Worm (Caenorhabditis elegans) whole organism, late embryonic: ENCODE measurements around the gene tofu-7.
A peak's percentile ranks its signal among the peaks of the same experiment; 100 is the strongest.

Experiments used
- F13H6.1 ChIP-seq: sonication (generic microtip); optimal IDR thresholded peaks from 2 replicates; lab custom pipeline; 2016; ENCODE audit warnings: missing genetic modification characterization, missing compliant biosample characterization
- K02D7.2 ChIP-seq: sonication (generic microtip); optimal IDR thresholded peaks from 2 replicates; lab custom pipeline; 2017; ENCODE audit warnings: mild to moderate bottlenecking, missing genetic modification characterization, missing compliant biosample characterization
- K09A11.1 ChIP-seq: sonication (generic microtip); optimal IDR thresholded peaks from 2 replicates; lab custom pipeline; 2017; ENCODE audit warnings: antibody characterized with exemption, mild to moderate bottlenecking, missing genetic modification characterization, missing compliant biosample characterization; ENCODE audit not compliant: insufficient read depth
- T23F11.4 ChIP-seq: fragments of 200-800 bp; sonication (Bioruptor generic); optimal IDR thresholded peaks from 2 replicates; lab custom pipeline; 2018; ENCODE audit warnings: mild to moderate bottlenecking, missing genetic modification characterization, missing compliant biosample characterization
- ahr-1 ChIP-seq: sonication (generic microtip); optimal IDR thresholded peaks from 2 replicates; lab custom pipeline; 2016; ENCODE audit warnings: missing genetic modification characterization, missing compliant biosample characterization
- ceh-14 ChIP-seq: sonication (generic microtip); optimal IDR thresholded peaks from 2 replicates; lab custom pipeline; 2016; ENCODE audit warnings: missing genotype, missing genetic modification characterization, missing compliant biosample characterization
- ceh-18 ChIP-seq: sonication (generic microtip); optimal IDR thresholded peaks from 2 replicates; lab custom pipeline; 2016; ENCODE audit warnings: missing genetic modification characterization, missing compliant biosample characterization
- ceh-24 ChIP-seq: sonication (generic microtip); optimal IDR thresholded peaks from 2 replicates; lab custom pipeline; 2016; ENCODE audit warnings: mild to moderate bottlenecking, missing genetic modification characterization, missing compliant biosample characterization
- ceh-30 ChIP-seq: fragments of 150-350 bp; optimal IDR thresholded peaks from 2 replicates; lab custom pipeline; 2014; ENCODE audit warnings: missing biosample characterization, missing genetic modification characterization
- ceh-31 ChIP-seq: sonication (generic microtip); optimal IDR thresholded peaks from 2 replicates; lab custom pipeline; 2016; ENCODE audit warnings: missing genetic modification characterization, missing compliant biosample characterization
- ceh-34 ChIP-seq: sonication (generic microtip); optimal IDR thresholded peaks from 2 replicates; lab custom pipeline; 2016; ENCODE audit warnings: mild to moderate bottlenecking, missing genetic modification characterization, missing compliant biosample characterization
- ceh-45 ChIP-seq: fragments of 200-800 bp; sonication (Bioruptor generic); IDR thresholded peaks from 2 replicates; pipeline ENCODE4 v1.3.6; 2022; ENCODE audit warnings: missing genetic modification reagents, missing genetic modification characterization, missing compliant biosample characterization
- ceh-48 ChIP-seq: sonication (generic microtip); optimal IDR thresholded peaks from 2 replicates; lab custom pipeline; 2016; ENCODE audit warnings: missing genetic modification characterization, inconsistent platforms, missing compliant biosample characterization
- ceh-9 ChIP-seq: sonication (generic microtip); optimal IDR thresholded peaks from 2 replicates; lab custom pipeline; 2016; ENCODE audit warnings: mild to moderate bottlenecking, missing genetic modification characterization, inconsistent platforms, missing compliant biosample characterization
- che-1 ChIP-seq: sonication (generic microtip); optimal IDR thresholded peaks from 2 replicates; lab custom pipeline; 2016; ENCODE audit warnings: mild to moderate bottlenecking, missing genetic modification characterization, missing compliant biosample characterization
- eyg-1 ChIP-seq: sonication (generic microtip); optimal IDR thresholded peaks from 2 replicates; lab custom pipeline; 2016; ENCODE audit warnings: missing genotype, missing genetic modification characterization, missing compliant biosample characterization
- fkh-10 ChIP-seq: fragments of 150-350 bp; optimal IDR thresholded peaks from 2 replicates; lab custom pipeline; 2014; ENCODE audit warnings: missing biosample characterization, missing genetic modification reagents, missing genetic modification characterization
- gmeb-2 ChIP-seq: sonication (generic microtip); optimal IDR thresholded peaks from 2 replicates; lab custom pipeline; 2016; ENCODE audit warnings: missing genetic modification characterization, inconsistent platforms, missing compliant biosample characterization
- hlh-30 ChIP-seq: sonication (generic microtip); optimal IDR thresholded peaks from 2 replicates; lab custom pipeline; 2017; ENCODE audit warnings: antibody characterized with exemption, missing genetic modification characterization, missing compliant biosample characterization; ENCODE audit not compliant: insufficient read depth
- hlh-6 ChIP-seq: sonication (generic microtip); optimal IDR thresholded peaks from 2 replicates; lab custom pipeline; 2016; ENCODE audit warnings: missing genotype, missing genetic modification characterization, missing compliant biosample characterization
- lim-6 ChIP-seq: sonication (generic microtip); optimal IDR thresholded peaks from 2 replicates; lab custom pipeline; 2016; ENCODE audit warnings: missing genetic modification characterization, missing compliant biosample characterization
- madf-2 ChIP-seq: sonication (generic microtip); optimal IDR thresholded peaks from 2 replicates; lab custom pipeline; 2017; ENCODE audit warnings: missing genetic modification characterization, missing compliant biosample characterization
- nfya-1 ChIP-seq: sonication (generic microtip); optimal IDR thresholded peaks from 2 replicates; lab custom pipeline; 2017; ENCODE audit warnings: missing genetic modification characterization, mild to moderate bottlenecking, missing compliant biosample characterization, antibody characterized with exemption, moderate library complexity
- nhr-11 ChIP-seq: fragments of 150-350 bp; optimal IDR thresholded peaks from 2 replicates; lab custom pipeline; 2014; ENCODE audit warnings: missing biosample characterization, missing genetic modification characterization
- nhr-232 ChIP-seq: sonication (generic microtip); optimal IDR thresholded peaks from 2 replicates; lab custom pipeline; 2016; ENCODE audit warnings: missing genetic modification characterization, missing compliant biosample characterization
- odd-2 ChIP-seq: sonication (generic microtip); optimal IDR thresholded peaks from 2 replicates; lab custom pipeline; 2017; ENCODE audit warnings: antibody characterized with exemption, mild to moderate bottlenecking, missing genetic modification characterization, missing compliant biosample characterization
- pag-3 ChIP-seq: sonication (generic microtip); optimal IDR thresholded peaks from 2 replicates; lab custom pipeline; 2016; ENCODE audit warnings: missing compliant biosample characterization, missing genetic modification characterization, borderline replicate concordance
- pha-2 ChIP-seq: sonication (generic microtip); optimal IDR thresholded peaks from 2 replicates; lab custom pipeline; 2017; ENCODE audit warnings: mild to moderate bottlenecking, missing genetic modification characterization, missing compliant biosample characterization
- pros-1 ChIP-seq: fragments of 150-350 bp; optimal IDR thresholded peaks from 2 replicates; lab custom pipeline; 2014; ENCODE audit warnings: missing biosample characterization, missing genetic modification reagents, missing genetic modification characterization
- ref-2 ChIP-seq: sonication (generic microtip); optimal IDR thresholded peaks from 2 replicates; lab custom pipeline; 2016; ENCODE audit warnings: missing genetic modification characterization, missing compliant biosample characterization
- rnt-1 ChIP-seq: sonication (generic microtip); optimal IDR thresholded peaks from 2 replicates; lab custom pipeline; 2016; ENCODE audit warnings: missing genetic modification characterization, missing compliant biosample characterization
- sox-2 ChIP-seq: fragments of 200-800 bp; sonication (Bioruptor generic); IDR thresholded peaks from 2 replicates; pipeline ENCODE4 v1.3.6; 2022; ENCODE audit warnings: missing genetic modification reagents, missing genetic modification characterization, missing compliant biosample characterization
- sox-4 ChIP-seq: sonication (generic microtip); optimal IDR thresholded peaks from 2 replicates; lab custom pipeline; 2017; ENCODE audit warnings: mild to moderate bottlenecking, missing genetic modification characterization, inconsistent platforms, missing compliant biosample characterization
- tbx-2 ChIP-seq: sonication (generic microtip); optimal IDR thresholded peaks from 2 replicates; lab custom pipeline; 2016; ENCODE audit warnings: missing genetic modification characterization, missing compliant biosample characterization
- tbx-7 ChIP-seq: sonication (generic microtip); optimal IDR thresholded peaks from 2 replicates; lab custom pipeline; 2016; ENCODE audit warnings: missing genotype, missing genetic modification characterization, missing compliant biosample characterization
- ttx-3 ChIP-seq: sonication (generic microtip); optimal IDR thresholded peaks from 2 replicates; lab custom pipeline; 2016; ENCODE audit warnings: missing genetic modification reagents, missing genetic modification characterization, missing compliant biosample characterization
- unc-3 ChIP-seq, 2 experiments: fragments of 200-800 bp in 1 of 2; sonication (Bioruptor generic) in 1 of 2; sonication (generic microtip) in 1 of 2; conservative IDR thresholded peaks in 1 of 2; optimal IDR thresholded peaks in 1 of 2; 2 replicates each; pipeline versions ENCODE4 v1.3.6 to Lab custom; 2016 to 2022; ENCODE audit warnings: missing compliant biosample characterization in 2 of 2, missing genetic modification characterization in 2 of 2, missing genetic modification reagents in 1 of 2
- unc-42 ChIP-seq: sonication (generic microtip); optimal IDR thresholded peaks from 2 replicates; lab custom pipeline; 2016; ENCODE audit warnings: missing genotype, missing genetic modification characterization, missing compliant biosample characterization
- unc-55 ChIP-seq: sonication (generic microtip); optimal IDR thresholded peaks from 2 replicates; lab custom pipeline; 2017; ENCODE audit warnings: missing biosample characterization, missing genetic modification reagents, missing genetic modification characterization
- zip-5 ChIP-seq: sonication (generic microtip); optimal IDR thresholded peaks from 2 replicates; lab custom pipeline; 2016; ENCODE audit warnings: missing genetic modification characterization, missing compliant biosample characterization
- ztf-16 ChIP-seq: sonication (generic microtip); optimal IDR thresholded peaks from 2 replicates; lab custom pipeline; 2017; ENCODE audit warnings: missing genetic modification characterization, missing compliant biosample characterization

The tofu-7 gene

ce11 chrIII:7120477-7120876, 35.7 kb upstream of the tofu-7 start:
- TF ChIP-seq zip-5 (no peak), sox-4 (no peak), sox-2 (no peak), ceh-45 (no peak), ahr-1 (tag; lab: Kevin White, UChicago) (no peak), lim-6 (no peak), pag-3 (tag; lab: Kevin White, UChicago) (no peak), eyg-1 (tag; lab: Kevin White, UChicago) (no peak), fkh-10 (GFP tag; lab: Kevin White, UChicago) (no peak), ref-2 (no peak), ceh-48 (no peak), hlh-30 (tag; lab: Kevin White, UChicago) (no peak), madf-2 (tag; lab: Kevin White, UChicago) (no peak), nhr-232 (no peak), ttx-3 (tag; lab: Kevin White, UChicago) (no peak), K02D7.2 (tag; lab: Kevin White, UChicago) (no peak)

- TF ChIP-seq ceh-34, result peak; percentile 40
- TF ChIP-seq pros-1 (tag; lab: Kevin White, UChicago), result peak; percentile 41
- TF ChIP-seq tbx-7 (tag; lab: Kevin White, UChicago), result no peak
- no peak for TF ChIP-seq T23F11.4 (GFP tag; lab: Kevin White, UChicago)
- TF ChIP-seq odd-2, result no peak
- no peak for TF ChIP-seq ceh-30 (tag; lab: Kevin White, UChicago)
- TF ChIP-seq unc-55 (GFP tag; lab: Kevin White, UChicago), result peak; percentile 44
- no peak for TF ChIP-seq ztf-16 (tag; lab: Kevin White, UChicago)
- peak; percentile 27 for TF ChIP-seq ref-2
- TF ChIP-seq lim-6, result no peak
- peak; percentile 61 for TF ChIP-seq nfya-1
- TF ChIP-seq ceh-9 (tag; lab: Kevin White, UChicago), result no peak
- TF ChIP-seq ceh-24 (tag; lab: Kevin White, UChicago), result no peak
- TF ChIP-seq ceh-18 (tag; lab: Kevin White, UChicago), result peak; percentile 41
- no peak for TF ChIP-seq ahr-1 (tag; lab: Kevin White, UChicago)
- TF ChIP-seq hlh-6, result no peak
- TF ChIP-seq nhr-11 (tag; lab: Kevin White, UChicago), result no peak
- no peak for TF ChIP-seq unc-42 (tag; lab: Kevin White, UChicago)
- no peak for TF ChIP-seq K09A11.1
- no peak for TF ChIP-seq che-1 (tag; lab: Kevin White, UChicago)
- no peak for TF ChIP-seq K02D7.2 (tag; lab: Kevin White, UChicago)
- TF ChIP-seq pha-2 (tag; lab: Kevin White, UChicago), result no peak
- no peak for TF ChIP-seq rnt-1 (tag; lab: Kevin White, UChicago)
- TF ChIP-seq tbx-2 (tag; lab: Kevin White, UChicago), result peak; percentile 52
- no peak for TF ChIP-seq gmeb-2 (tag; lab: Kevin White, UChicago)
- no peak for TF ChIP-seq ceh-31
- TF ChIP-seq ceh-45, result no peak
- no peak for TF ChIP-seq eyg-1 (tag; lab: Kevin White, UChicago)
- no peak for TF ChIP-seq F13H6.1
- TF ChIP-seq ceh-14 (tag; lab: Kevin White, UChicago), result peak; percentile 10
- peak; percentile 81 for TF ChIP-seq hlh-30 (tag; lab: Kevin White, UChicago)
- TF ChIP-seq unc-3 (GFP tag; conservative IDR thresholded peaks at IDR 0.05; lab: Robert Waterston, UW), result no peak
- no peak for TF ChIP-seq unc-3 (tag; optimal IDR thresholded peaks at IDR 0.05; lab: Kevin White, UChicago)
These were observed 31.9 kb upstream of the tofu-7 start for ce11 chrIII:7116615-7117252.
